Worm (Caenorhabditis elegans) whole organism, early embryonic: ENCODE results near the gene his-18.

Source experiments
- ama-1 ChIP-seq: fragments of 150-350 bp; optimal IDR thresholded peaks from 2 replicates; lab custom pipeline; 2014
- ceh-36 ChIP-seq: sonication (generic microtip); optimal IDR thresholded peaks from 2 replicates; lab custom pipeline; 2016; ENCODE audit warnings: missing genetic modification characterization, inconsistent platforms, missing compliant biosample characterization
- ets-7 ChIP-seq: sonication (generic microtip); optimal IDR thresholded peaks from 2 replicates; lab custom pipeline; 2016; ENCODE audit warnings: missing genotype, missing genetic modification characterization, missing compliant biosample characterization
- hmbx-1 ChIP-seq: sonication (generic microtip); optimal IDR thresholded peaks from 2 replicates; lab custom pipeline; 2016; ENCODE audit warnings: mild to moderate bottlenecking, missing genetic modification characterization, missing compliant biosample characterization
- scrt-1 ChIP-seq: fragments of 200-800 bp; sonication (Bioruptor generic); IDR thresholded peaks from 2 replicates; pipeline ENCODE4 v1.3.6; 2022; ENCODE audit warnings: missing genetic modification characterization, missing compliant biosample characterization

his-18 gene

DNA sequence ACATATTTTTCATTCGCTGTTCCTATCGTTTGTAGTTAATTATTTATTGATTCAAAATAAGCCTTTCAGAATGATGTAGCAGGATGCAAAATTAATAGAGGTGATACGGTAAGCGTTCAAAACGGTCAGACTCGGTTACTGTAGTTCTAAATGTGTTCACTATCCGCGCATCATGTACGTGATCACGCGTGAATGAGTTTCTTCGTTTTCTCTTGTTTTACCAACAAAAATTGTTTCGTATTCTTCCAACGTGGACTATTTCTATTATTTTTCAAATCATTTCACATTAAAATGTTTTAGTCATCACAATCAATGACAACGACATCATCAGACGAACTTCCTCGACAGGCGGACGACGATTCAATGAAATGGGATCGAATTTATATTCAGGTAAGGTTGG, 49.5 kb downstream of the his-18 start, which contains the start of gene gck-1:
Gene gck-1, plus strand, starts transcription at position 301 of the 400 bp plus-strand sequence.
- no peak for TF ChIP-seq scrt-1 (GFP tag; lab: Robert Waterston, UW)
- TF ChIP-seq ets-7 (tag; lab: Kevin White, UChicago): no peak
- TF ChIP-seq ama-1 (lab: Kevin White, UChicago): no peak
- no peak for TF ChIP-seq hmbx-1 (tag; lab: Kevin White, UChicago)
- TF ChIP-seq ceh-36 (tag; lab: Kevin White, UChicago): no peak
